Fruit fly (Drosophila melanogaster): Measurements from ENCODE around the gene Acp24A4.

DNA sequence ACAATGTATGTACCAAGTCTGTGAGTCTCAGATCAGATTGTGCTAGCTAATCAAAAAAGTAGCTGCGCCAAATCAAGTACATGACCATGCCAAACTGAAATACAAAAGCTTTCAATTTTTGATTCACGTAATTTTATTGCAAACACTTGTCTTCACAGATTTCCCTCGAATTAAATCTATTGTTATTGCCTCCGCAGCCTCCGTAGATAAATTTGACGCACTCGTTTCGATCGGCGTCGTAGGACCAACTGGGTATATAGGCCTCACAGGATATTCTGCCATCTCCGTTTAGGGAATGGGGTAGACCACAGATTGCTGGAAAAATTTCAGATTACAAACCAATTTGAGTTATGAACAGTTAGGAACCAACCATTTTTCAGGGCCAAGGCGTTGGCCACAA lies 1.2 kb upstream of the Acp24A4 start, which contains the start of gene CG43165:
- TF ChIP-seq br (GFP tag; optimal IDR thresholded peaks at IDR 0.05) (no peak), Sp1 (GFP tag; optimal IDR thresholded peaks at IDR 0.05) (no peak), Abd-B (GFP tag; optimal IDR thresholded peaks at IDR 0.05) (no peak), h (GFP tag; optimal IDR thresholded peaks at IDR 0.05) (no peak), Vsx2 (GFP tag; optimal IDR thresholded peaks at IDR 0.05; ENCODE audit: partially characterized antibody) (no peak), brk (GFP tag; optimal IDR thresholded peaks at IDR 0.05) (no peak), jim (GFP tag; optimal IDR thresholded peaks at IDR 0.05) (no peak), GATAd (GFP tag; optimal IDR thresholded peaks at IDR 0.05) (no peak), Rel (GFP tag; optimal IDR thresholded peaks at IDR 0.05) (no peak), Rel (tag; optimal IDR thresholded peaks at IDR 0.05) (no peak), Dfd (GFP tag; optimal IDR thresholded peaks at IDR 0.05) (no peak)
